Worm (Caenorhabditis elegans) whole organism, young adult: ENCODE results near the gene pdf-2.

Source experiments
- C06A6.2 ChIP-seq: fragments of 200-800 bp; sonication (Bioruptor generic); conservative IDR thresholded peaks from 2 replicates; pipeline ENCODE4 v1.3.6; 2022; ENCODE audit warnings: missing genetic modification characterization, missing compliant biosample characterization
- ceh-91 ChIP-seq: fragments of 200-800 bp; sonication (Bioruptor generic); IDR thresholded peaks from 2 replicates; pipeline ENCODE4 v1.3.6; 2022; ENCODE audit warnings: missing genetic modification reagents, missing genetic modification characterization, missing compliant biosample characterization
- lir-1 ChIP-seq: fragments of 200-800 bp; sonication (Bioruptor generic); conservative IDR thresholded peaks from 2 replicates; pipeline ENCODE4 v1.3.6; 2022; ENCODE audit warnings: missing genetic modification reagents, missing genetic modification characterization, missing compliant biosample characterization
- lsy-27 ChIP-seq: sonication (generic microtip); optimal IDR thresholded peaks from 2 replicates; lab custom pipeline; 2017; ENCODE audit warnings: missing genetic modification characterization, mild to moderate bottlenecking, missing compliant biosample characterization, antibody characterized with exemption, missing genotype, borderline replicate concordance; ENCODE audit not compliant: insufficient read depth

- TF ChIP-seq C06A6.2 (GFP tag; lab: Robert Waterston, UW) = no peak
- TF ChIP-seq lsy-27 (tag; lab: Kevin White, UChicago) = no peak
- no peak for TF ChIP-seq ceh-91 (GFP tag; lab: Robert Waterston, UW)
- no peak for TF ChIP-seq lir-1
Measured at ce11 chrX:2212141-2212540, 49.0 kb downstream of the pdf-2 start.
